Fruit fly (Drosophila melanogaster): ENCODE data around the gene CecB.
A peak's percentile ranks its signal among the peaks of the same experiment; 100 is the strongest.

CecB gene

DNA sequence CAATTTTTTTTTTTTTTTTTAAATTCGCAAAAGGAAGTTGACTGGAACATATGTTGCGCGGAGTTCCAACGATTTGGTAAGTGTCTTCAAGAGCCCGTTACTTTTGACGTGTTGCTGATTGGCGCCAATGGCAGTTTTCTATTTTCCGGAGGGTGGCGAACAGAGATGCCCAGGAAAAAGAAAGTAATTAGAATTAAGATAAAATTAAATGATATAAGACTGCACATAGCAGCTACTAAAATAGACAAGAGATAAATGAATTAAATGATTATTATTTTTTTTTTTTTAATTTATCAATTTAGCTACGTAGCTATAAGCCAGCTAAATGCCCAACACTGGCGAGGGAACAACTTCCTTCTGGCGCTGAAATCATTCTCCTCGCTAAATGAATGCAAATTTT, 8.6 kb upstream of the CecB start:
- no peak for TF ChIP-seq h (GFP tag; optimal IDR thresholded peaks at IDR 0.05)
- TF ChIP-seq woc (GFP tag; optimal IDR thresholded peaks at IDR 0.05) = no peak
- TF ChIP-seq ey (GFP tag; optimal IDR thresholded peaks at IDR 0.05) = no peak

- TF ChIP-seq OdsH (GFP tag; optimal IDR thresholded peaks at IDR 0.05) (no peak), Rel (GFP tag; optimal IDR thresholded peaks at IDR 0.05) (no peak), Rel (tag; optimal IDR thresholded peaks at IDR 0.05) (peak; percentile 91)
These were observed 2.6 kb upstream of the CecB start, which contains the start of gene CecC for dm6 chr3R:30216210-30216609. CecC (plus strand) TSS chr3R:30216484.

dm6 chr3R:30215020-30215419, 1.4 kb upstream of the CecB start:
- no peak for TF ChIP-seq Rel (GFP tag; optimal IDR thresholded peaks at IDR 0.05)
- peak; percentile 97 for TF ChIP-seq Rel (tag; optimal IDR thresholded peaks at IDR 0.05)
- no peak for TF ChIP-seq Jra (GFP tag; optimal IDR thresholded peaks at IDR 0.05)

DNA sequence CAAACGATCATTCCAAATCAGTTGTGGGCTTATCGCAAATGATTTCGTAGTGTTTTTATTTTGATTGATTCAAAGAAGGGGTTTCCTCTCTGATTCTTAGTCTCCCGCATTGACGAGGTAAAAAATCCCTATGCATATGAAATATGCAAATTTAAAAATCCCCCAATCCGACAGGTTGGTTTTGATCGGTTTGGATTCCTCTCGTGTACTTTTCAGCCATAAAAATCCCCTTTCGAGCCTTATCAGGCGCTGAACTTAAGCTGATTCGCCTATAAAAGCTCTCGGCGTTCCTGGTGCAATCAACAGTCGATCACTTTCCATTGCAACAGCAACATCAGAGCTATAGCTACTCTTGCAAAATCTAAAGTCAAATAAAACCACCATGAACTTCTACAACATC, 1.7 kb downstream of the CecB start, which contains the start of gene CecA2:
Gene CecA2, plus strand, starts transcription at position 301 of the 400 bp plus-strand sequence.
- TF ChIP-seq Rel (GFP tag; optimal IDR thresholded peaks at IDR 0.05) (no peak), Rel (tag; optimal IDR thresholded peaks at IDR 0.05) (peak; percentile 72), jim (GFP tag; optimal IDR thresholded peaks at IDR 0.05) (no peak)

dm6 chr3R:30210560-30210959, 3.0 kb downstream of the CecB start, which contains the start of gene CecA1:
CecA1 (plus strand) TSS chr3R:30210874.
- TF ChIP-seq Rel (GFP tag; optimal IDR thresholded peaks at IDR 0.05) (no peak), Rel (tag; optimal IDR thresholded peaks at IDR 0.05) (peak; percentile 91), Myc (optimal IDR thresholded peaks at IDR 0.05) (no peak), N (GFP tag; optimal IDR thresholded peaks at IDR 0.05) (no peak)

dm6 chr3R:30209648-30210047, 3.9 kb downstream of the CecB start, which contains the start of gene Anp:
Anp (plus strand) TSS chr3R:30209948.
- TF ChIP-seq Jra (GFP tag; optimal IDR thresholded peaks at IDR 0.05) (no peak), tai (GFP tag; optimal IDR thresholded peaks at IDR 0.05) (no peak), Mio (GFP tag; optimal IDR thresholded peaks at IDR 0.05) (no peak), CG9705 (GFP tag; optimal IDR thresholded peaks at IDR 0.05) (no peak), pan (optimal IDR thresholded peaks at IDR 0.05) (no peak), jim (GFP tag; optimal IDR thresholded peaks at IDR 0.05) (no peak), dl (GFP tag; optimal IDR thresholded peaks at IDR 0.05; ENCODE audit: insufficient read depth in 1 of 2, partially characterized antibody in 2 of 2) (no peak), ey (GFP tag; optimal IDR thresholded peaks at IDR 0.05) (no peak), fru (GFP tag; optimal IDR thresholded peaks at IDR 0.05) (no peak), Hnf4 (GFP tag; optimal IDR thresholded peaks at IDR 0.05) (no peak)

dm6 chr3R:30208766-30209484, 4.7 kb downstream of the CecB start, which contains the start of gene RpS7:
RpS7 (minus strand) TSS chr3R:30209020.
- TF ChIP-seq Dif (GFP tag; optimal IDR thresholded peaks at IDR 0.05; ENCODE audit: partially characterized antibody) (no peak), dl (GFP tag; optimal IDR thresholded peaks at IDR 0.05; ENCODE audit: insufficient read depth in 1 of 2, partially characterized antibody in 2 of 2) (no peak), CrebA (GFP tag; optimal IDR thresholded peaks at IDR 0.05; ENCODE audit: borderline replicate concordance) (no peak), h (GFP tag; optimal IDR thresholded peaks at IDR 0.05) (peak; percentile 84), pan (optimal IDR thresholded peaks at IDR 0.05) (no peak), CG32264 (GFP tag; optimal IDR thresholded peaks at IDR 0.05) (no peak), sv (GFP tag; optimal IDR thresholded peaks at IDR 0.05) (peak; percentile 56), ey (GFP tag; optimal IDR thresholded peaks at IDR 0.05) (peak; percentile 13), sage (GFP tag; optimal IDR thresholded peaks at IDR 0.05) (no peak), foxo (GFP tag; optimal IDR thresholded peaks at IDR 0.05) (peak in 1 of 2 experiments; percentile 44), CG9705 (GFP tag; optimal IDR thresholded peaks at IDR 0.05) (peak; percentile 70), Abd-B (GFP tag; optimal IDR thresholded peaks at IDR 0.05) (no peak), tai (GFP tag; optimal IDR thresholded peaks at IDR 0.05) (no peak), brk (GFP tag; optimal IDR thresholded peaks at IDR 0.05) (no peak), usp (GFP tag; optimal IDR thresholded peaks at IDR 0.05) (no peak), Sp1 (GFP tag; optimal IDR thresholded peaks at IDR 0.05) (peak; percentile 77), Myc (optimal IDR thresholded peaks at IDR 0.05) (peak; percentile 53), Vsx2 (GFP tag; optimal IDR thresholded peaks at IDR 0.05; ENCODE audit: partially characterized antibody) (no peak), N (GFP tag; optimal IDR thresholded peaks at IDR 0.05) (no peak), woc (GFP tag; optimal IDR thresholded peaks at IDR 0.05) (peak; percentile 29), lola (GFP tag; optimal IDR thresholded peaks at IDR 0.05) (no peak), psq (GFP tag; optimal IDR thresholded peaks at IDR 0.05) (peak; percentile 47), jim (GFP tag; optimal IDR thresholded peaks at IDR 0.05) (no peak), GATAd (GFP tag; optimal IDR thresholded peaks at IDR 0.05) (peak; percentile 45), OdsH (GFP tag; optimal IDR thresholded peaks at IDR 0.05) (peak; percentile 42), Hr83 (GFP tag; optimal IDR thresholded peaks at IDR 0.05; ENCODE audit: poor library complexity, severe bottlenecking) (peak; percentile 82), Rel (GFP tag; optimal IDR thresholded peaks at IDR 0.05) (no peak), Rel (tag; optimal IDR thresholded peaks at IDR 0.05) (peak; percentile 49), br (GFP tag; optimal IDR thresholded peaks at IDR 0.05) (peak; percentile 39), Hnf4 (GFP tag; optimal IDR thresholded peaks at IDR 0.05) (peak; percentile 34), Hr78 (GFP tag; optimal IDR thresholded peaks at IDR 0.05) (no peak), Jra (GFP tag; optimal IDR thresholded peaks at IDR 0.05) (peak; percentile 34)
